Worm (Caenorhabditis elegans) whole organism, young adult: Measurements from ENCODE around the gene C10A4.13.

Experiments used
- B0261.1 ChIP-seq: sonication (generic microtip); optimal IDR thresholded peaks from 2 replicates; lab custom pipeline; 2016; ENCODE audit warnings: mild to moderate bottlenecking, missing genetic modification characterization, moderate library complexity, missing compliant biosample characterization
- D2030.7 ChIP-seq: fragments of 200-800 bp; sonication (Bioruptor generic); IDR thresholded peaks from 2 replicates; pipeline ENCODE4 v1.3.6; 2022; ENCODE audit warnings: missing genetic modification reagents, missing genetic modification characterization, missing compliant biosample characterization
- F22D6.2 ChIP-seq: sonication (generic microtip); optimal IDR thresholded peaks from 2 replicates; lab custom pipeline; 2016; ENCODE audit warnings: mild to moderate bottlenecking, missing genetic modification characterization, missing compliant biosample characterization
- F37B4.10 ChIP-seq: fragments of 200-800 bp; sonication (Bioruptor generic); IDR thresholded peaks from 2 replicates; pipeline ENCODE4 v1.3.6; 2022; ENCODE audit warnings: missing genetic modification characterization, missing compliant biosample characterization
- F49E8.2 ChIP-seq: sonication (generic microtip); optimal IDR thresholded peaks from 3 replicates; lab custom pipeline; 2017; ENCODE audit warnings: missing genetic modification characterization, mild to moderate bottlenecking, missing compliant biosample characterization, antibody characterized with exemption, moderate library complexity; ENCODE audit not compliant: insufficient read depth
- F52B5.7 ChIP-seq: sonication (generic microtip); optimal IDR thresholded peaks from 2 replicates; lab custom pipeline; 2016; ENCODE audit warnings: mild to moderate bottlenecking, missing genetic modification characterization, missing compliant biosample characterization
- F55B11.4 ChIP-seq: sonication (generic microtip); optimal IDR thresholded peaks from 2 replicates; lab custom pipeline; 2016; ENCODE audit warnings: missing compliant biosample characterization, missing genetic modification characterization, borderline replicate concordance; ENCODE audit not compliant: insufficient read depth
- K11D2.4 ChIP-seq: fragments of 200-800 bp; sonication (Bioruptor generic); IDR thresholded peaks from 2 replicates; pipeline ENCODE4 v1.3.6; 2022; ENCODE audit warnings: missing genetic modification reagents, missing genetic modification characterization, missing compliant biosample characterization
- Y53G8AR.9 ChIP-seq: fragments of 200-800 bp; sonication (Bioruptor generic); conservative IDR thresholded peaks from 2 replicates; pipeline ENCODE4 v1.3.6; 2022; ENCODE audit warnings: missing genetic modification reagents, missing genetic modification characterization, missing compliant biosample characterization
- ama-1 ChIP-seq, 3 experiments: fragments of 150-350 bp in 1 of 3; sonication (generic microtip) in 2 of 3; optimal IDR thresholded peaks; 2 replicates each; lab custom pipeline; 2014 to 2018; ENCODE audit warnings: missing biosample characterization in 2 of 3, missing genetic modification characterization in 2 of 3, missing genetic modification reagents in 2 of 3
- atf-7 ChIP-seq: sonication (generic microtip); optimal IDR thresholded peaks from 2 replicates; lab custom pipeline; 2017; ENCODE audit warnings: mild to moderate bottlenecking, missing genetic modification characterization, missing compliant biosample characterization
- attf-5 ChIP-seq: fragments of 200-800 bp; sonication (Bioruptor generic); optimal IDR thresholded peaks from 2 replicates; lab custom pipeline; 2018; ENCODE audit warnings: mild to moderate bottlenecking, missing genetic modification characterization, missing compliant biosample characterization
- bed-2 ChIP-seq: fragments of 200-800 bp; sonication (Bioruptor generic); IDR thresholded peaks from 2 replicates; pipeline ENCODE4 v1.3.6; 2022; ENCODE audit warnings: missing genetic modification reagents, missing genetic modification characterization, missing compliant biosample characterization
- ceh-79 ChIP-seq: sonication (generic microtip); optimal IDR thresholded peaks from 2 replicates; lab custom pipeline; 2017; ENCODE audit warnings: mild to moderate bottlenecking, missing genetic modification characterization, missing compliant biosample characterization
- chd-7 ChIP-seq: sonication (generic microtip); optimal IDR thresholded peaks from 2 replicates; lab custom pipeline; 2016; ENCODE audit warnings: mild to moderate bottlenecking, missing genetic modification characterization, moderate library complexity, missing compliant biosample characterization
- dox-1 ChIP-seq: fragments of 200-800 bp; sonication (Bioruptor generic); IDR thresholded peaks from 2 replicates; pipeline ENCODE4 v1.3.6; 2022; ENCODE audit warnings: missing genetic modification reagents, missing genetic modification characterization, missing compliant biosample characterization
- egrh-3 ChIP-seq: fragments of 200-800 bp; sonication (Bioruptor generic); IDR thresholded peaks from 2 replicates; pipeline ENCODE4 v1.3.6; 2022; ENCODE audit warnings: missing genetic modification reagents, missing genetic modification characterization, missing compliant biosample characterization
- ets-4 ChIP-seq: fragments of 200-800 bp; sonication (Bioruptor generic); optimal IDR thresholded peaks from 2 replicates; lab custom pipeline; 2018; ENCODE audit warnings: mild to moderate bottlenecking, missing genetic modification characterization, missing compliant biosample characterization
- fkh-3 ChIP-seq: sonication (generic microtip); optimal IDR thresholded peaks from 2 replicates; lab custom pipeline; 2016; ENCODE audit warnings: mild to moderate bottlenecking, missing genetic modification characterization, missing compliant biosample characterization
- gei-17 ChIP-seq: fragments of 200-800 bp; sonication (Bioruptor generic); optimal IDR thresholded peaks from 2 replicates; lab custom pipeline; 2018; ENCODE audit warnings: mild to moderate bottlenecking, missing genetic modification characterization, missing compliant biosample characterization
- him-1 ChIP-seq: sonication (generic microtip); optimal IDR thresholded peaks from 2 replicates; lab custom pipeline; 2016; ENCODE audit warnings: missing genotype, missing genetic modification reagents, missing genetic modification characterization, missing compliant biosample characterization
- hrde-1 ChIP-seq: sonication (generic microtip); optimal IDR thresholded peaks from 2 replicates; lab custom pipeline; 2016; ENCODE audit warnings: missing genetic modification characterization, mild to moderate bottlenecking, missing compliant biosample characterization, moderate library complexity, missing genotype, missing genetic modification reagents, borderline replicate concordance
- hsf-1 ChIP-seq: fragments of 200-800 bp; sonication (Bioruptor generic); IDR thresholded peaks from 2 replicates; pipeline ENCODE4 v1.3.6; 2022; ENCODE audit warnings: missing genetic modification reagents, missing genetic modification characterization, missing compliant biosample characterization
- let-526 ChIP-seq: fragments of 200-800 bp; sonication (Bioruptor generic); IDR thresholded peaks from 2 replicates; pipeline ENCODE4 v1.3.6; 2022; ENCODE audit warnings: missing genetic modification reagents, missing genetic modification characterization, missing compliant biosample characterization
- lsy-27 ChIP-seq: sonication (generic microtip); optimal IDR thresholded peaks from 2 replicates; lab custom pipeline; 2017; ENCODE audit warnings: missing genetic modification characterization, mild to moderate bottlenecking, missing compliant biosample characterization, antibody characterized with exemption, missing genotype, borderline replicate concordance; ENCODE audit not compliant: insufficient read depth
- nfyb-1 ChIP-seq: fragments of 200-800 bp; sonication (Bioruptor generic); IDR thresholded peaks from 2 replicates; pipeline ENCODE4 v1.3.6; 2022; ENCODE audit warnings: missing genetic modification reagents, missing genetic modification characterization, missing compliant biosample characterization
- nhr-120 ChIP-seq: fragments of 200-800 bp; sonication (Bioruptor generic); IDR thresholded peaks from 2 replicates; pipeline ENCODE4 v1.3.6; 2022; ENCODE audit warnings: missing genetic modification characterization, missing compliant biosample characterization
- nhr-27 ChIP-seq: fragments of 200-800 bp; sonication (Bioruptor generic); optimal IDR thresholded peaks from 2 replicates; lab custom pipeline; 2018; ENCODE audit warnings: mild to moderate bottlenecking, missing genetic modification characterization, moderate library complexity, missing compliant biosample characterization
- nhr-80 ChIP-seq: sonication (generic microtip); optimal IDR thresholded peaks from 2 replicates; lab custom pipeline; 2016; ENCODE audit warnings: missing genetic modification characterization, missing compliant biosample characterization
- rec-8 ChIP-seq, 2 experiments: sonication (generic microtip); optimal IDR thresholded peaks; 2 replicates each; lab custom pipeline; 2016; ENCODE audit warnings: mild to moderate bottlenecking in 2 of 2, missing genetic modification characterization in 2 of 2, missing genetic modification reagents in 2 of 2, missing genotype in 2 of 2, missing biosample characterization in 1 of 2, missing compliant biosample characterization in 1 of 2, moderate library complexity in 1 of 2
- repo-1 ChIP-seq: sonication (generic microtip); optimal IDR thresholded peaks from 2 replicates; lab custom pipeline; 2017; ENCODE audit warnings: mild to moderate bottlenecking, missing genetic modification characterization, missing compliant biosample characterization
- snpc-1.3 ChIP-seq: sonication (generic microtip); optimal IDR thresholded peaks from 2 replicates; lab custom pipeline; 2017; ENCODE audit warnings: missing genetic modification characterization, mild to moderate bottlenecking, missing compliant biosample characterization, antibody characterized with exemption, moderate library complexity, missing genotype, missing genetic modification reagents; ENCODE audit not compliant: insufficient read depth
- snpc-3.4 ChIP-seq: sonication (generic microtip); optimal IDR thresholded peaks from 2 replicates; lab custom pipeline; 2017; ENCODE audit warnings: missing genetic modification characterization, mild to moderate bottlenecking, missing compliant biosample characterization, antibody characterized with exemption, moderate library complexity, missing genotype, missing genetic modification reagents
- snpc-4 ChIP-seq, 5 experiments: fragments of 150-350 bp in 1 of 5; sonication (generic microtip) in 4 of 5; optimal IDR thresholded peaks; 2 replicates each; lab custom pipeline; 2014 to 2018; ENCODE audit warnings: missing genetic modification characterization in 5 of 5, missing biosample characterization in 3 of 5, antibody characterized with exemption in 2 of 5, mild to moderate bottlenecking in 2 of 5, missing compliant biosample characterization in 2 of 5, missing genotype in 2 of 5, moderate library complexity in 2 of 5, missing genetic modification reagents in 1 of 5
- sptf-2 ChIP-seq: fragments of 200-800 bp; sonication (Bioruptor generic); optimal IDR thresholded peaks from 2 replicates; lab custom pipeline; 2018; ENCODE audit warnings: mild to moderate bottlenecking, missing genetic modification characterization, missing compliant biosample characterization
- tbx-9 ChIP-seq: sonication (generic microtip); optimal IDR thresholded peaks from 2 replicates; lab custom pipeline; 2016; ENCODE audit warnings: borderline replicate concordance, missing genetic modification characterization, inconsistent platforms, missing compliant biosample characterization
- tlf-1 ChIP-seq: fragments of 200-800 bp; sonication (Bioruptor generic); optimal IDR thresholded peaks from 2 replicates; lab custom pipeline; 2018; ENCODE audit warnings: mild to moderate bottlenecking, missing genetic modification characterization, missing compliant biosample characterization
- unc-62 ChIP-seq: fragments of 150-350 bp; optimal IDR thresholded peaks from 2 replicates; lab custom pipeline; 2014; ENCODE audit warnings: missing biosample characterization, missing genetic modification reagents, missing genetic modification characterization
- ztf-22 ChIP-seq: fragments of 200-800 bp; sonication (Bioruptor generic); optimal IDR thresholded peaks from 2 replicates; lab custom pipeline; 2018; ENCODE audit warnings: mild to moderate bottlenecking, missing genetic modification characterization, moderate library complexity, missing compliant biosample characterization
- ztf-26 ChIP-seq: sonication (generic microtip); optimal IDR thresholded peaks from 2 replicates; lab custom pipeline; 2017; ENCODE audit warnings: missing genetic modification characterization, missing compliant biosample characterization
- ztf-28 ChIP-seq: fragments of 200-800 bp; sonication (Bioruptor generic); IDR thresholded peaks from 2 replicates; pipeline ENCODE4 v1.3.6; 2022; ENCODE audit warnings: missing genetic modification reagents, missing genetic modification characterization, missing compliant biosample characterization

The C10A4.13 gene

ce11 chrX:7404551-7404950, 6.7 kb upstream of the C10A4.13 start (continued):
- TF ChIP-seq hsf-1 (GFP tag; lab: Robert Waterston, UW) = no peak

DNA sequence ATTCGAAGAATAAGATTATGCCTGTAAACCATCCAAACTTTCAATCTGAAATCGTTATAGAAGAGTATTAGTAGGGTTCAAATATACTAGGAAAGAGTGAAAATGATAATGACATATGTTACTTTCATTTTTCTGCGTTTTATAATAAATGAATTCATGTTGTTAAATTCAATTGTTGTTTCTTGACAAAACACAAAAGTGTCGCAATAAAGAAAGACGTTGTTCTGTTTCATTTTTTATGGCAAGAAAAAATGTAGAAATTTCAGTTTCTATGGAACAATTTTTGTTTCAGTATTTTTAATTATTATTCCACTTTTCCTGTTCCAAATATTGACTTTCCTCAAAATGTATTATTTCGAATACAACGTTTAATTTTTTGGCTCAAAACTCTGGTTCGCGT, 3.0 kb upstream of the C10A4.13 start, which contains the start of gene C10A4.4:
TSS of gene C10A4.4 (plus strand) at position 301 of the 400 bp plus-strand sequence.
- TF ChIP-seq lsy-27 (tag; lab: Kevin White, UChicago) (no peak), snpc-4 (GFP tag; optimal IDR thresholded peaks at IDR 0.05; lab: Kevin White, UChicago) (no peak), snpc-4 (tag; optimal IDR thresholded peaks at IDR 0.05; lab: Kevin White, UChicago) (no peak), let-526 (GFP tag; lab: Robert Waterston, UW) (no peak), snpc-1.3 (tag; lab: Kevin White, UChicago) (no peak), unc-62 (GFP tag; lab: Kevin White, UChicago) (no peak), tbx-9 (tag; lab: Kevin White, UChicago) (no peak), him-1 (tag; lab: Kevin White, UChicago) (no peak), hsf-1 (GFP tag; lab: Robert Waterston, UW) (no peak), ceh-79 (tag; lab: Kevin White, UChicago) (no peak), F49E8.2 (tag; lab: Kevin White, UChicago) (no peak), nhr-27 (no peak), nfyb-1 (GFP tag; lab: Robert Waterston, UW) (no peak), attf-5 (GFP tag; lab: Kevin White, UChicago) (no peak), Y53G8AR.9 (GFP tag; lab: Robert Waterston, UW) (no peak), hrde-1 (tag; lab: Kevin White, UChicago) (no peak), ets-4 (GFP tag; lab: Kevin White, UChicago) (no peak), dox-1 (no peak)

DNA sequence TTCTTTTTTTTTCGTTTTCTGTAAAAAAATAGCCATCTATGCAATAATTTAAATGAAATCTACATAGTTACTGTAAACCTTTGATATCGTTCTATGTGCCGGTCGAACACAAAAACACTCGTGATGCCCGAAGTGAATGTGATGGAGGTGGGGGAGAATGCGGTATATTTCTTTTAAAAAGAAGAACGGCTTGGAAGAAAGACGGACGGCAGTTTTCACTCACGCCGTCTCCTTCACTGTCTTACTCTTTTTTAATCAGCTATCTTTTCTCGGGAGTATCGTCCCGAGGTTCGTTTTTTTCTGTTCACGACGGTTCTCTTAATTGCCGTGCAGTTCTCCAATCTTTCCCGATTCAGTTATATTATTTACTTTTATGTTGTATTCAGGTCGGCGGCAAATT, 749 bp upstream of the C10A4.13 start, which contains the start of gene C10A4.10:
TSS of gene C10A4.10 (plus strand) at position 301 of the 400 bp plus-strand sequence.
- TF ChIP-seq him-1 (tag; lab: Kevin White, UChicago) = no peak
- TF ChIP-seq repo-1 = no peak
- TF ChIP-seq snpc-3.4 = no peak
- no peak for TF ChIP-seq rec-8 (tag; optimal IDR thresholded peaks at IDR 0.05; lab: Kevin White, UChicago)
- no peak for TF ChIP-seq ama-1 (optimal IDR thresholded peaks at IDR 0.05; lab: Kevin White, UChicago)
- TF ChIP-seq ama-1 (GFP tag; optimal IDR thresholded peaks at IDR 0.05; lab: Kevin White, UChicago) = no peak
- no peak for TF ChIP-seq sptf-2 (GFP tag; lab: Kevin White, UChicago)
- no peak for TF ChIP-seq fkh-3
- no peak for TF ChIP-seq dox-1
- TF ChIP-seq D2030.7 (GFP tag; lab: Robert Waterston, UW) = no peak
- TF ChIP-seq F52B5.7 = no peak
- no peak for TF ChIP-seq egrh-3 (GFP tag; lab: Robert Waterston, UW)
- TF ChIP-seq chd-7 (tag; lab: Kevin White, UChicago) = no peak
- no peak for TF ChIP-seq lsy-27 (tag; lab: Kevin White, UChicago)
- no peak for TF ChIP-seq nhr-120
- TF ChIP-seq gei-17 (GFP tag; lab: Kevin White, UChicago) = no peak
- no peak for TF ChIP-seq bed-2 (GFP tag; lab: Robert Waterston, UW)

DNA sequence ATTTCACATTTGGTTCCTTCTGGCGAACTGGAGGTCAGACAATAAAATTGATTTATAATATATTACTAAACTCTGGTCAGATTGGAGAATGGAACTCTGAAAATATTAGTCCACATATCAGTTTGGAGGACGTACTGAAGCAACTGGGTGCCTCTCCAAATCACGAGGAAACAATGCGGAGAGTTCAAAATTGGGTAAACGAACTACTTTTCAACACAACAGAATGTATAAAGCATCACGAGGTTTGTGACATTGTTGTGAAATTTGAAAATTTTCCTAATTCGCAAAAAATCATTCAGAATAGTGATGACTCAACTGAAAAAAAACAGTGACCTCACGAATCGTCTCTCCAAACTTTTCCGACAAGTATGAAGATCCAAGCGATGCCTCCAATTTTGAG, 4.7 kb downstream of the C10A4.13 start, which contains the start of gene gad-2:
TSS of gene gad-2 (plus strand) at position 301 of the 400 bp plus-strand sequence.
- TF ChIP-seq ztf-28 (GFP tag; lab: Robert Waterston, UW) (no peak), snpc-1.3 (tag; lab: Kevin White, UChicago) (no peak), tlf-1 (no peak), ztf-26 (no peak), attf-5 (GFP tag; lab: Kevin White, UChicago) (no peak), repo-1 (no peak), hsf-1 (GFP tag; lab: Robert Waterston, UW) (no peak), atf-7 (tag; lab: Kevin White, UChicago) (no peak), hrde-1 (tag; lab: Kevin White, UChicago) (no peak), F55B11.4 (tag; lab: Kevin White, UChicago) (no peak), B0261.1 (tag; lab: Kevin White, UChicago) (no peak), F37B4.10 (GFP tag; lab: Robert Waterston, UW) (no peak), F22D6.2 (no peak), nhr-80 (no peak), D2030.7 (GFP tag; lab: Robert Waterston, UW) (no peak), ztf-22 (no peak), K11D2.4 (GFP tag; lab: Robert Waterston, UW) (no peak)
